Fruit fly (Drosophila melanogaster) whole organism, adult: ENCODE results near the gene B-H2.

Experiments
- CG11617 ChIP-seq: fragments of 200-800 bp; sonication (Bioruptor generic); optimal IDR thresholded peaks from 2 replicates; lab custom pipeline; 2017; ENCODE audit warnings: mild to moderate bottlenecking, missing biosample characterization, missing genetic modification reagents, missing genetic modification characterization
- CG12768 ChIP-seq: fragments of 200-800 bp; sonication (Bioruptor generic); optimal IDR thresholded peaks from 2 replicates; lab custom pipeline; 2017; ENCODE audit warnings: missing biosample characterization, missing genetic modification characterization, mild to moderate bottlenecking, moderate library complexity, missing genetic modification reagents
- CG14711 ChIP-seq: fragments of 200-800 bp; sonication (Bioruptor generic); optimal IDR thresholded peaks from 2 replicates; lab custom pipeline; 2018; ENCODE audit warnings: missing biosample characterization, mild to moderate bottlenecking, missing genetic modification characterization, moderate library complexity
- CG1620 ChIP-seq: fragments of 200-800 bp; sonication (Bioruptor generic); optimal IDR thresholded peaks from 2 replicates; lab custom pipeline; 2016; ENCODE audit warnings: missing biosample characterization, missing genetic modification characterization
- CG33017 ChIP-seq: fragments of 200-800 bp; sonication (Bioruptor generic); optimal IDR thresholded peaks from 2 replicates; lab custom pipeline; 2018; ENCODE audit warnings: missing biosample characterization, mild to moderate bottlenecking, missing genetic modification characterization, moderate library complexity
- CG5204 ChIP-seq: fragments of 200-800 bp; sonication (Bioruptor generic); optimal IDR thresholded peaks from 2 replicates; lab custom pipeline; 2016; ENCODE audit warnings: missing biosample characterization, missing genetic modification characterization
- CG7045 ChIP-seq: fragments of 200-800 bp; sonication (Bioruptor generic); optimal IDR thresholded peaks from 2 replicates; lab custom pipeline; 2017; ENCODE audit warnings: missing biosample characterization, mild to moderate bottlenecking, missing genetic modification characterization
- CG7101 ChIP-seq: fragments of 200-800 bp; sonication (Bioruptor generic); optimal IDR thresholded peaks from 2 replicates; lab custom pipeline; 2018; ENCODE audit warnings: missing biosample characterization, mild to moderate bottlenecking, missing genetic modification characterization, moderate library complexity
- Clk ChIP-seq: fragments of 200-800 bp; sonication (Bioruptor generic); optimal IDR thresholded peaks from 2 replicates; lab custom pipeline; 2017; ENCODE audit warnings: missing biosample characterization, missing genetic modification characterization
- Crg-1 ChIP-seq: fragments of 200-800 bp; sonication (Bioruptor generic); optimal IDR thresholded peaks from 2 replicates; lab custom pipeline; 2016; ENCODE audit warnings: missing biosample characterization, missing genetic modification characterization
- Hr96 ChIP-seq: fragments of 200-800 bp; sonication (Bioruptor generic); optimal IDR thresholded peaks from 2 replicates; lab custom pipeline; 2016; ENCODE audit warnings: missing biosample characterization, missing genetic modification characterization
- Mnt ChIP-seq: fragments of 200-800 bp; sonication (Bioruptor generic); optimal IDR thresholded peaks from 2 replicates; lab custom pipeline; 2016; ENCODE audit warnings: missing biosample characterization, mild to moderate bottlenecking, missing genetic modification characterization
- bab1 ChIP-seq: fragments of 200-800 bp; sonication (Bioruptor generic); optimal IDR thresholded peaks from 3 replicates; lab custom pipeline; 2019; ENCODE audit warnings: missing biosample characterization, mild to moderate bottlenecking, missing genetic modification characterization, moderate library complexity
- cic ChIP-seq: fragments of 200-800 bp; sonication (Bioruptor generic); optimal IDR thresholded peaks from 2 replicates; lab custom pipeline; 2017; ENCODE audit warnings: missing biosample characterization, mild to moderate bottlenecking, missing genetic modification characterization, moderate library complexity
- cnc ChIP-seq, 2 experiments: fragments of >200 bp; optimal IDR thresholded peaks; 2 replicates each; lab custom pipeline; 2017
- kay ChIP-seq: fragments of 200-800 bp; sonication (Bioruptor generic); peaks from one replicate; lab custom pipeline; 2016; ENCODE audit warnings: missing biosample characterization, missing genetic modification characterization, borderline replicate concordance
- ovo ChIP-seq: fragments of 200-800 bp; sonication (Bioruptor generic); optimal IDR thresholded peaks from 2 replicates; lab custom pipeline; 2016; ENCODE audit warnings: missing biosample characterization, missing genetic modification characterization
- pad ChIP-seq: fragments of 200-800 bp; sonication (Bioruptor generic); optimal IDR thresholded peaks from 3 replicates; lab custom pipeline; 2017; ENCODE audit warnings: missing biosample characterization, missing genetic modification characterization, mild to moderate bottlenecking, moderate library complexity, missing genetic modification reagents
- tj ChIP-seq: fragments of 200-800 bp; sonication (Bioruptor generic); optimal IDR thresholded peaks from 3 replicates; lab custom pipeline; 2017; ENCODE audit warnings: missing biosample characterization, mild to moderate bottlenecking, missing genetic modification characterization, moderate library complexity
- toe ChIP-seq: fragments of 200-800 bp; sonication (Bioruptor generic); optimal IDR thresholded peaks from 2 replicates; lab custom pipeline; 2016; ENCODE audit warnings: missing biosample characterization, missing genetic modification characterization

Gene B-H2

DNA sequence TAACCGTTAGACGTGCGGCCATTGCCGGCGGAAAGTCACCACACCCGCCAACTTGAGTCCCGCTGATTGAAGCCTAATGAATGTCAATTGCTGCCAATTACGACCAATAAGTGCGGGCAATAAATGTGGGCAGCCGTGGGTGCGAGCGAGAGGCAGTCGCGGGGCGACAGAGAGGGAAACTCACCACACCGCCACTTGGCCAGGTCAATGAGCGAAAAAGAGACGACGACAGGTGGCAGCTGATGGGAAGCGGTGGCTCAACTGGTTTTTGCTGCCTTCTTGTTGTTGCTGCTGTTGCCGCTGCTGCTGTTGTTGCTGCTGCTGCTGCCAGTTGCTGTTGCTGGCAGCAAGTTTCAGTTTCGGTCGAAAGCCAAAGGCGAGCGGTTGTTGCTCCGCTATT, at the start of gene B-H2:
B-H2 (plus strand) TSS at position 369 of the 400 bp plus-strand sequence.
- no peak for TF ChIP-seq Hr96 (GFP tag; lab: Kevin White, UChicago)
- no peak for TF ChIP-seq cic (GFP tag; lab: Kevin White, UChicago)
- TF ChIP-seq kay, result no peak
- TF ChIP-seq CG14711, result no peak
- TF ChIP-seq Mnt (GFP tag; lab: Kevin White, UChicago), result no peak
- TF ChIP-seq ovo (GFP tag; lab: Kevin White, UChicago), result no peak
- no peak for TF ChIP-seq pad (GFP tag; lab: Kevin White, UChicago)
- TF ChIP-seq CG12768 (GFP tag; lab: Kevin White, UChicago), result no peak
- no peak for TF ChIP-seq CG11617 (GFP tag; lab: Kevin White, UChicago)
- TF ChIP-seq Crg-1, result no peak
- no peak for TF ChIP-seq CG33017 (tag; lab: Kevin White, UChicago)
- TF ChIP-seq bab1 (GFP tag; lab: Kevin White, UChicago), result no peak
- no peak for TF ChIP-seq cnc (optimal IDR thresholded peaks at IDR 0.05; lab: Kevin White, UChicago)
- TF ChIP-seq CG5204, result no peak
- TF ChIP-seq CG7101 (tag; lab: Kevin White, UChicago), result no peak
- no peak for TF ChIP-seq Clk (GFP tag; lab: Kevin White, UChicago)
- no peak for TF ChIP-seq CG1620

DNA sequence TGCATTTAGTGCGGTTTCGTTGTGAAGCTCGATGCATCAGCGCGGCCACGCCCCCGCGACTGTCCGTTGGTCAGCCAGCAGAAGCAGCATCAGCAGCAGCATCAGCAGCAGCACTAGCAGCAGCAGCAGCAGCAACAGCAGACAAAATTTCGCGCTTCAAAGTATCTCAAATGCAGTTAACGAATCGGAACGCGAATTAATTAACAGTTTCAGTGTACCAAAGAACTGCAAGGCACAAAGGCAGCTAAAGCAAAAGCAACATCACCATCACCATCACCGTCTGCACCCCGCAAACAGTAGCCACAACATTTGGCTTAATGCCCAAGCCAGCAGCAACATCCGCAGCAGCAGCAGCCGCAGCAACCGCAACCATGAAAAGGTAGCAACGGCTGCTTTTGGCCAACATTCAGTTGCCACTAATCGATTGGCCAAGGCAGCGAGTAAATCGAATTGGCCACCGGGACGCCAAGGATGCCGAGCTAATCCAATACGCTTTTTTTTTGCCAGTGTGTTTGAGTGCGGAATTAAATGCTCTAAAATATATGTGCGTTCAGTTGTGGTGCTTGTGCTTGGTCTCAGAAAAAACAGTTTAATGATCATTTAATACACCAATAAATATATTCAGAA, 48.9 kb upstream of the B-H2 start:
- no peak for TF ChIP-seq ovo (GFP tag; lab: Kevin White, UChicago)

DNA sequence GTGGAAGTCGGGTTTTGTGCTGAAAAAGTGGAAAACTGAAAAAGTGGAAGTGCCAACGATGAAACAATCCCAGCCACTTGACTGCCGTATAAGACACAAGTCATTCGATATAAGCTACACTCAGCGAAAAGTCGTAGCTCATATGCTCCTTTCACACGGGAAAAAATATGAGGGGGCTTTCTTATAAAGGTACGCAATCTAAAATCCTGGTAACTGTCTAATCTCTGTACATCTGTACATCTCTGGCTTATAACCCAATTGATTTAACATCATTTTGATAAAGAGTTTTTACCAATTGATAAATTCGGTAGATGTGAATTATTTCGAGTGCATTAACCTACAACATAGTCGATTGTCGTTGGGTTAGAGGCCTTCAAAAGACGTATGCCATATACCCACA, 39.6 kb upstream of the B-H2 start:
- TF ChIP-seq CG1620 (no peak), CG12768 (GFP tag; lab: Kevin White, UChicago) (no peak), Mnt (GFP tag; lab: Kevin White, UChicago) (no peak), kay (no peak), ovo (GFP tag; lab: Kevin White, UChicago) (no peak), CG11617 (GFP tag; lab: Kevin White, UChicago) (no peak)

DNA sequence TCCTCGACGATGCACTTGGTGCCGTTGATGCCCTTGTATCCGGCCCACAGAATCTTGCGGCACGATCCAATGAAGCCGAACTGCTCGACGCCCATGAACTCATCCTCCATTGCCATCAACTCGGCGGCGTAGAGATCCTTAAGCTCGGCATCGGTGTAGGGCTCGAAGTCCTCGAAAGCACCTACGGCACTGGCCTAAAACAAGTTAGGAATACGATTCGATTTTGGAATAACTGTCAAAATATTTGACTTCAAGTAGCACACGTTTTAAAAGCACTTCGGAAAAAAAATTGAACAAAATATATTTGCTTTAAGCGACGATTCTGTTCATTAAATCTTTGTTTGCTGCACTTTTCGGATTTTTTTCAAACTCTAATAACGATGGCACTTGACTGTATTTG, 32.2 kb upstream of the B-H2 start, which contains the start of gene CG5445:
CG5445 (plus strand) TSS at position 301 of the 400 bp plus-strand sequence.
- TF ChIP-seq CG1620, result no peak
- no peak for TF ChIP-seq pad (GFP tag; lab: Kevin White, UChicago)
- TF ChIP-seq CG7045 (GFP tag; lab: Kevin White, UChicago), result no peak
- no peak for TF ChIP-seq Hr96 (GFP tag; lab: Kevin White, UChicago)
- TF ChIP-seq CG12768 (GFP tag; lab: Kevin White, UChicago), result no peak
- TF ChIP-seq cic (GFP tag; lab: Kevin White, UChicago), result no peak
- TF ChIP-seq CG7101 (tag; lab: Kevin White, UChicago), result no peak

DNA sequence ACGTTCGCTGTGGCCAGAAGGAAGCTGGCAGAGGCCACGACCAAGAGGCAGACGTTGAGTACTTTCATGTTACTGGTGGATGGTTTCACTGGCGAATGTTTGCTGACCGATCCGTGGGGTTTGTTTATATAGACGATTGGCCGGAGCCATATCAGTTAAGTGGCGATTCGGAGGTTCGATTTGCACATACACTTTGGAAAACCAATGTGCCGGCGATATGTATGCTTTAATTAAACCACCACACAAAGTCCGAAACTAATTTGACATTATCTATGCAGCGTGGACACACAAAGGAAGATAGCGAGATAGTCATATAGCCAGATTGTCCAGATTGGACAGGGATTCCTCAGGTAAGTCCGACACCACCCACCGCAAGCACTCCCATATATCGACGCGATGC, 31.8 kb upstream of the B-H2 start, which contains the start of gene CG8664:
CG8664 (minus strand) TSS at position 101 of the 400 bp plus-strand sequence.
- TF ChIP-seq kay (no peak), CG33017 (tag; lab: Kevin White, UChicago) (no peak), bab1 (GFP tag; lab: Kevin White, UChicago) (no peak), pad (GFP tag; lab: Kevin White, UChicago) (no peak)

DNA sequence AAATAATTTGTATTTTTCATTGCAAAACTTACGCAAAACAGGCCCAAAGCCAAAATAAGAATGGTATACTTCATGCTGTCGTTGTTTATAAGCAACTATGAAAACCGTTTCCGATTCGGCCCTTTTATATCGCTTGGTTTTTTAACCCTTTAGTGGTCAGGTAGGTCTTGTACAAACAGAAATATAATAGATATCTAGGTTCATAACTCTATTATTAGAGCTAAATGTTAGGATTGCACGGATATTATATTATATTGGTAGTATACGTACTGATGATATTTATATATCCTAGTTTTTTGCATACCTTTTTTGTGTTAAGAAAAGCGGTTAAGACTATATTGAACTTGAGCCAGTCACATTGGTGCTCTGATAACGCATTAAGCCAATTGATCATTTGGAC, 30.0 kb upstream of the B-H2 start, which contains the start of gene CG8661:
CG8661 (minus strand) TSS at position 101 of the 400 bp plus-strand sequence.
- TF ChIP-seq CG5204 (no peak), bab1 (GFP tag; lab: Kevin White, UChicago) (no peak), CG14711 (no peak), toe (GFP tag; lab: Kevin White, UChicago) (no peak), ovo (GFP tag; lab: Kevin White, UChicago) (no peak), CG7101 (tag; lab: Kevin White, UChicago) (no peak)

DNA sequence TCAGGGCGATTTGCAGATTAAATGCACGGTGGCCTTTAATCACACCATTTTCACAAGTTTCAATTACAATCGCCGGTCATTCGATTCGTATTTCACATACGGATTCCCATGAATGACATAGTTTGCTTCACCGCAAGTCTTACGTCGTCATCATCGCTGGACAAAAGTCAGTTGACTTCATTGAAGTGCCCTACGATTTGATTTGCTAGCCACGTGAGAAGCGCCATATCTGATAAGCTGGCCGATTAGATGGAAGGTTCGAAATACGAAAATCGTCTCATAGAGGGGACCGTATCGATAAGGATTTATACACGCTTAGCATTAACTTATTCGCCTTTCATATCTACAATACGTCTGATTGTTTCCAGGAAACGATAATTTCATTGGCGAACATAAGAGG, 29.3 kb upstream of the B-H2 start:
- TF ChIP-seq Mnt (GFP tag; lab: Kevin White, UChicago) (peak; percentile 62), Crg-1 (no peak), Hr96 (GFP tag; lab: Kevin White, UChicago) (no peak), cic (GFP tag; lab: Kevin White, UChicago) (peak; percentile 93), CG12768 (GFP tag; lab: Kevin White, UChicago) (peak; percentile 7), CG5204 (no peak), CG33017 (tag; lab: Kevin White, UChicago) (no peak), toe (GFP tag; lab: Kevin White, UChicago) (no peak), CG1620 (no peak), CG7101 (tag; lab: Kevin White, UChicago) (no peak), bab1 (GFP tag; lab: Kevin White, UChicago) (peak; percentile 50), tj (GFP tag; lab: Kevin White, UChicago) (no peak)
